Fruit fly (Drosophila melanogaster): ENCODE data around the gene CG7768.
A peak's percentile ranks its signal among the peaks of the same experiment; 100 is the strongest.

The CG7768 gene

dm6 chr3L:14217677-14218254, at the start of gene CG7768 (continued):
- TF ChIP-seq NC2β (GFP tag; optimal IDR thresholded peaks at IDR 0.05) (peak; percentile 4), CG15011 (GFP tag; optimal IDR thresholded peaks at IDR 0.05) (peak; percentile 75), bigmax (GFP tag; optimal IDR thresholded peaks at IDR 0.05) (peak; percentile 6), CG17385 (GFP tag; optimal IDR thresholded peaks at IDR 0.05) (peak; percentile 47), Hey (tag; optimal IDR thresholded peaks at IDR 0.05) (peak; percentile 19), CHES-1-like (GFP tag; optimal IDR thresholded peaks at IDR 0.05) (peak; percentile 48), CG2678 (tag; optimal IDR thresholded peaks at IDR 0.05) (peak; percentile 79), CG34376 (GFP tag; optimal IDR thresholded peaks at IDR 0.05) (peak; percentile 73), insv (GFP tag; optimal IDR thresholded peaks at IDR 0.05) (peak in 1 of 2 experiments; percentile 14), CG10209 (GFP tag; optimal IDR thresholded peaks at IDR 0.05) (peak; percentile 62), CG13424 (tag; optimal IDR thresholded peaks at IDR 0.05) (peak; percentile 37), CG3995 (GFP tag; optimal IDR thresholded peaks at IDR 0.05) (peak; percentile 16), Taf1 (GFP tag; IDR thresholded peaks at IDR 0.05) (no peak), amos (GFP tag; IDR thresholded peaks at IDR 0.05; ENCODE audit: partially characterized antibody) (no peak), Sry-β (GFP tag; optimal IDR thresholded peaks at IDR 0.05) (no peak), CG8765 (GFP tag; IDR thresholded peaks at IDR 0.05) (no peak), dmrt99B (tag; optimal IDR thresholded peaks at IDR 0.05) (peak; percentile 56), CG18011 (GFP tag; optimal IDR thresholded peaks at IDR 0.05) (peak; percentile 49), CG9797 (GFP tag; optimal IDR thresholded peaks at IDR 0.05) (no peak), al (GFP tag; IDR thresholded peaks at IDR 0.05) (no peak), pnt (GFP tag; optimal IDR thresholded peaks at IDR 0.05) (no peak), mirr (GFP tag; optimal IDR thresholded peaks at IDR 0.05) (peak; percentile 75), sim (GFP tag; IDR thresholded peaks at IDR 0.05) (no peak), sc (optimal IDR thresholded peaks at IDR 0.05) (no peak), sc (GFP tag; optimal IDR thresholded peaks at IDR 0.05) (no peak), CG6654 (GFP tag; optimal IDR thresholded peaks at IDR 0.05) (no peak), CG12769 (tag; optimal IDR thresholded peaks at IDR 0.05) (peak; percentile 81), dpn (GFP tag; optimal IDR thresholded peaks at IDR 0.05) (peak; percentile 4 to 42), jigr1 (GFP tag; IDR thresholded peaks at IDR 0.05) (no peak), CG6254 (GFP tag; optimal IDR thresholded peaks at IDR 0.05) (no peak), Fer1 (GFP tag; optimal IDR thresholded peaks at IDR 0.05) (peak; percentile 86), odd (GFP tag; optimal IDR thresholded peaks at IDR 0.05) (peak; percentile 69), HLH4C (GFP tag; IDR thresholded peaks at IDR 0.05; ENCODE audit: partially characterized antibody) (no peak), CG7556 (GFP tag; optimal IDR thresholded peaks at IDR 0.05) (peak; percentile 38), Eip74EF (GFP tag; optimal IDR thresholded peaks at IDR 0.05) (no peak), CG9817 (tag; optimal IDR thresholded peaks at IDR 0.05) (peak; percentile 62), gsb-n (tag; optimal IDR thresholded peaks at IDR 0.05) (no peak), CG3407 (GFP tag; optimal IDR thresholded peaks at IDR 0.05) (peak; percentile 21), gfzf (GFP tag; optimal IDR thresholded peaks at IDR 0.05) (no peak), Dbx (GFP tag; IDR thresholded peaks at IDR 0.05) (peak; percentile 78), ATbp (GFP tag; optimal IDR thresholded peaks at IDR 0.05) (peak; percentile 62), pb (GFP tag; optimal IDR thresholded peaks at IDR 0.05) (no peak), CG12299 (tag; optimal IDR thresholded peaks at IDR 0.05) (peak; percentile 63), grn (GFP tag; optimal IDR thresholded peaks at IDR 0.05) (no peak), CG9609 (GFP tag; optimal IDR thresholded peaks at IDR 0.05) (peak; percentile 21), CG8281 (tag; optimal IDR thresholded peaks at IDR 0.05) (peak; percentile 20), Oaz (GFP tag; IDR thresholded peaks at IDR 0.05) (0 out of 2 replicates have a peak, but pooled peaks have one; percentile 19), CG6854 (GFP tag; optimal IDR thresholded peaks at IDR 0.05) (peak; percentile 57), CG17568 (GFP tag; optimal IDR thresholded peaks at IDR 0.05) (peak; percentile 75)

Data from whole organism, embryonic.